Worm (Caenorhabditis elegans): ENCODE measurements around the gene Y38H6C.18.

- TF ChIP-seq nhr-11 (tag; optimal IDR thresholded peaks at IDR 0.05) (no peak), lin-39 (tag; optimal IDR thresholded peaks at IDR 0.05) (no peak), elt-3 (tag; optimal IDR thresholded peaks at IDR 0.05) (no peak)
These were observed 19.5 kb downstream of the Y38H6C.18 start, which contains the start of gene Y38H6C.13 for ce11 chrV:20527493-20527892.
